Worm (Caenorhabditis elegans) whole organism, L4/young adult: ENCODE measurements around the gene H04J21.1.

Experiments used
- W03F9.2 ChIP-seq: fragments of 150-350 bp; optimal IDR thresholded peaks from 2 replicates; lab custom pipeline; 2014; ENCODE audit warnings: missing biosample characterization, missing genetic modification characterization
- dao-5 ChIP-seq: sonication (generic microtip); optimal IDR thresholded peaks from 2 replicates; lab custom pipeline; 2016; ENCODE audit warnings: missing genotype, missing genetic modification characterization, moderate library complexity, missing compliant biosample characterization
- him-1 ChIP-seq: sonication (generic microtip); optimal IDR thresholded peaks from 2 replicates; lab custom pipeline; 2016; ENCODE audit warnings: missing genotype, missing genetic modification reagents, missing genetic modification characterization, missing compliant biosample characterization

DNA sequence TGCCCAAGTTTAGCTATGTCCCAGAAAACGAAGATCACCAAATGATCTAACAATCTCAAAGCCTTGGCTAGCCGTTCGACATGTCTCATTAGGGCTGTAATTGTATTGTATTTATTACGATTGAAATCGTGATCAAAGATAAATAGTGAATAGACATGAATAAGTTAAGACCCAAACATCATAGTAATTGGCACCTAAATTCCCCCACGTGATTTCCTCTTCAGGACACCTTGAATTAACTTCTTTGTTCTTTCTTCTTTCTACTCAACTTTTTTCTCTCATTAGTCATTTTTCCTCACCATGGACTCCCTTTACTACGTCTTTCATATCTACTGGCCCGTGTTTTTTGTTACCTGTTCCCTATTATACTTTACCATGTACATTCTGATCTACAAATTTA, 9.1 kb downstream of the H04J21.1 start, which contains the start of gene srd-69:
- TF ChIP-seq him-1 (tag; lab: Kevin White, UChicago) (no peak), dao-5 (no peak), W03F9.2 (tag; lab: Kevin White, UChicago) (no peak)
